Fruit fly (Drosophila melanogaster) whole organism, embryonic: ENCODE data around the gene CG17233.

Experiments used
- BtbVII ChIP-seq: fragments of 200-800 bp; sonication (Bioruptor generic); optimal IDR thresholded peaks from 3 replicates; lab custom pipeline; 2017; ENCODE audit warnings: missing biosample characterization, mild to moderate bottlenecking, missing genetic modification characterization
- CG10147 ChIP-seq: fragments of 200-800 bp; sonication (Bioruptor generic); optimal IDR thresholded peaks from 2 replicates; lab custom pipeline; 2019; ENCODE audit warnings: missing biosample characterization, mild to moderate bottlenecking, missing genetic modification characterization, moderate library complexity
- CG10209 ChIP-seq: fragments of 200-800 bp; sonication (Bioruptor generic); optimal IDR thresholded peaks from 3 replicates; lab custom pipeline; 2017; ENCODE audit warnings: missing biosample characterization, mild to moderate bottlenecking, missing genetic modification characterization, missing genetic modification reagents
- CG4820 ChIP-seq: fragments of 200-800 bp; sonication (Bioruptor generic); optimal IDR thresholded peaks from 3 replicates; lab custom pipeline; 2016; ENCODE audit warnings: missing biosample characterization, missing genetic modification characterization
- CG7357 ChIP-seq: fragments of 200-800 bp; sonication (Bioruptor generic); IDR thresholded peaks from 3 replicates; pipeline ENCODE4 v1.3.6; 2022; ENCODE audit warnings: missing biosample characterization, missing genetic modification characterization
- CG9727 ChIP-seq: fragments of 200-800 bp; sonication (Bioruptor generic); optimal IDR thresholded peaks from 3 replicates; lab custom pipeline; 2017; ENCODE audit warnings: missing biosample characterization, mild to moderate bottlenecking, missing genetic modification characterization
- schlank ChIP-seq: fragments of 200-800 bp; sonication (Bioruptor generic); optimal IDR thresholded peaks from 2 replicates; lab custom pipeline; 2018; ENCODE audit warnings: missing biosample characterization, mild to moderate bottlenecking, missing genetic modification characterization
- tna ChIP-seq: fragments of 200-800 bp; sonication (Bioruptor generic); IDR thresholded peaks from 2 replicates; pipeline ENCODE4 v1.3.6; 2022; ENCODE audit warnings: missing biosample characterization, missing genetic modification characterization; ENCODE audit not compliant: partially characterized antibody

The CG17233 gene

dm6 chr3L:20183345-20184088 lies 58.2 kb downstream of the CG17233 start (continued):
- TF ChIP-seq CG10147 (GFP tag; lab: Kevin White, UChicago) = peak; percentile 23
- TF ChIP-seq CG9727 = peak; percentile 63
- TF ChIP-seq tna (GFP tag; lab: Robert Waterston, UW) = no peak
- TF ChIP-seq schlank (tag; lab: Kevin White, UChicago) = no peak
- no peak for TF ChIP-seq CG7357
- peak; percentile 17 for TF ChIP-seq BtbVII (GFP tag; lab: Kevin White, UChicago)
- peak; percentile 58 for TF ChIP-seq CG10209 (GFP tag; lab: Kevin White, UChicago)
- peak; percentile 2 for TF ChIP-seq CG4820 (GFP tag; lab: Kevin White, UChicago)
